Fruit fly (Drosophila melanogaster): ENCODE results near the gene Obp83cd.

The Obp83cd gene

DNA sequence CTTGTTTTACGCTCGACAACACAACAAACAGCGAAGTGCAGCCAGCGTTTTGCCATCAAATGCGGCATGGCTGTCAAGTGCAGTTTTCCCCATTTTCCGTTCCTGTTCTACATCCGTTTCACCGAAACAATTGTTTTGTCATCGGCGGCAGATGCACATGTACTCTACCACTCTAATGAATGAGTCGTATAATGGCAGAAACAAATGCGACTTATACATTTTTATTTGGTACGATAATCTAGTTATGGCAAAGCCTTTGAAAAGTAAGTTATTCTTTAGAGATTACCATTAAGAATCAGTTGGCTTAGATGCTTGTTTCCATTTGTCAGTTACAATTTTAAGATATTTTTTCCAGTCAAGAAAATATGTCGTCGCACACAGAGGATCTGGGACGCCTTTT, 14.4 kb downstream of the Obp83cd start, which contains the start of gene Vha14-2:
Gene Vha14-2 (plus strand): TSS at position 301 of the 400 bp plus-strand sequence.
- no peak for TF ChIP-seq CG17806 (tag; optimal IDR thresholded peaks at IDR 0.05)
- no peak for TF ChIP-seq D1 (tag; optimal IDR thresholded peaks at IDR 0.05)
- no peak for TF ChIP-seq CG10348 (GFP tag; IDR thresholded peaks at IDR 0.05)
- no peak for TF ChIP-seq CG14655 (GFP tag; optimal IDR thresholded peaks at IDR 0.05)

DNA sequence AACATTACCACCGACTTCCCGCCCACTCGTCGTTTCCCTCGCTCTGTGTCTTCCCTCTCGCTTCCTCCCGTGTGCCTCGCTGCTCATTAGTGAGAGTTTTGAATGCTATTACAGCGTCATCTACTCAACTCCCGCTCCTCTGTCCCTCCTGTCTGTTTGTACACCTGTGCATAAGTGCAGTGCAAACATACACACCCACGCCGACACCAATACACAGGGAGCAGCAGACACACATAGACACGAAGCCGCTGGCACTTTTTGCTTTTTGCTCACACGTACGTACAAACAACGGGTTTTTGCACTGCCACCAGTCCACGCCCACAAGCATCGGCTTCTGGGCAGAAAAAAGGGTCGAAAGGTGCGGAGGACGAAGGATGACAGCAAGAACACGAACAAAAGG, 33.8 kb downstream of the Obp83cd start:
- TF ChIP-seq CG4496 (GFP tag; IDR thresholded peaks at IDR 0.05) (peak; percentile 25; the same call in 1 of the 3 replicates), CG17806 (tag; optimal IDR thresholded peaks at IDR 0.05) (no peak), CG34367 (tag; optimal IDR thresholded peaks at IDR 0.05) (no peak), D1 (tag; optimal IDR thresholded peaks at IDR 0.05) (no peak), CG13204 (GFP tag; optimal IDR thresholded peaks at IDR 0.05) (peak; percentile 62), gl (tag; optimal IDR thresholded peaks at IDR 0.05) (no peak)

DNA sequence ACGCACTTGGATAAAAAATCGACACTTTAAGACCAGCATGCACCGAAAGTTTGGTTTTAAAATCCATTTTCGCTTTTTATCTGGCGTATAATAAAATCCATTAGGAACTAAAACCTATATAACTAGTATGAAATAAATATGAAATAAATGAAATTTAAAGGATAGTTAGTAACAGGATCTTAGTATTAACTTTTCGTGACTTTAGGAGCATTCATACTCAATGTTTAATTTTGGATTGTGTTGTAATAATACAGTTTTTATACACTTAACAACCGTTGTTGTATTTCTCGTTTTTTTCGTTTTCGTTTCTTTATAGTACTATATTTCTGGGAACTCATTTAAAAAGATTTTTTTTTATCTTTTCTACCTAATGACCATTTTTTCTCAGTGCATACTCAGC, 41.2 kb downstream of the Obp83cd start:
- TF ChIP-seq CG8301 (tag; optimal IDR thresholded peaks at IDR 0.05) (peak; percentile 12), D1 (tag; optimal IDR thresholded peaks at IDR 0.05) (no peak), CG8159 (tag; optimal IDR thresholded peaks at IDR 0.05) (peak; percentile 7), CG14655 (GFP tag; optimal IDR thresholded peaks at IDR 0.05) (peak; percentile 64), CG17806 (tag; optimal IDR thresholded peaks at IDR 0.05) (no peak), CG34367 (tag; optimal IDR thresholded peaks at IDR 0.05) (no peak), fd96Ca (GFP tag; IDR thresholded peaks at IDR 0.05) (no peak), CG9948 (tag; optimal IDR thresholded peaks at IDR 0.05) (peak; percentile 9), Pif1B (GFP tag; optimal IDR thresholded peaks at IDR 0.05) (no peak), CG13204 (GFP tag; optimal IDR thresholded peaks at IDR 0.05) (no peak)

DNA sequence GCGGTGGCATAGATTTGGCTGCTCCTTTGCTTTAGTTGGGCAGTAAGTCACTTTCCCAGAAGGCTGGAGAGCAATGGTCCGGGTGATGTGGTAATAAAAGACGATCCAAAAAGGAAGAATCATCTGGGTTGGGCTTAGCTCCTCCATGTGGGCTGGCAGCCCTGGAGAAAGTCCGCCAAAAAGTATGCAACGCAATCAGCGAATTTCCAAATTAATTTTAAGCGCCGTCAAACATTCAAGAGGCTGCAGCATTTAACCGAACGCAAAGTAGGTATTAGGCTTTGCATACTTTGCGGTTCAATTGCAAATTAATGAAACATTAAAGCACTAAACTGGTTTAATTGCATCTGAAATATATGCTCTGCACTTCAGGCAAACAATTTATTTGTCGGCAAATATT, 41.7 kb downstream of the Obp83cd start:
- TF ChIP-seq fd96Ca (GFP tag; IDR thresholded peaks at IDR 0.05) (no peak), D1 (tag; optimal IDR thresholded peaks at IDR 0.05) (no peak), CG12605 (GFP tag; IDR thresholded peaks at IDR 0.05) (no peak), EcR (GFP tag; optimal IDR thresholded peaks at IDR 0.05) (no peak), CG17806 (tag; optimal IDR thresholded peaks at IDR 0.05) (no peak), CG4496 (GFP tag; IDR thresholded peaks at IDR 0.05) (no peak), CG8301 (tag; optimal IDR thresholded peaks at IDR 0.05) (no peak), CG9948 (tag; optimal IDR thresholded peaks at IDR 0.05) (no peak), rn (GFP tag; IDR thresholded peaks at IDR 0.05) (no peak)

DNA sequence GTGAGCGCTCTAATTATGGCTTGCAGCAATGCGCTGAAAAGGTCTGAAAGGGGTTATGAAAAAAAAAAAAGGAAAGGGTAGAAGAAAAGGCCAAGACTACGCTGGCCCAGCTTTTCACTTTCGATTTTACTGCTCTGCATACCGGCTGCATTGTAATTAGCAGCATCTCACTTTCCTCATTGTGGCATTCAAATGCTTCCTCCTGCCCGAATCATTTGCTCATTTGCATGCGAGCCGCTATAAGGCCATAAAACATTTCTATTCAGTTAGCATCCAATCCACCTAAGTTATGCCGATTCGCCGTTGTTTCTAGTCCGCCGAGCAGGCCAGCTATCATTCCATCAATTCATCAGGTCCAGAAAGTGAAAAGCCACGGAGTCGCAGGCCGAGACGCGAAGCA, 45.6 kb downstream of the Obp83cd start:
- TF ChIP-seq Pif1A (GFP tag; optimal IDR thresholded peaks at IDR 0.05), result no peak
- TF ChIP-seq Ets98B (GFP tag; IDR thresholded peaks at IDR 0.05), result no peak
- TF ChIP-seq gl (tag; optimal IDR thresholded peaks at IDR 0.05), result no peak
- TF ChIP-seq CG14655 (GFP tag; optimal IDR thresholded peaks at IDR 0.05), result no peak
- no peak for TF ChIP-seq Pif1B (GFP tag; optimal IDR thresholded peaks at IDR 0.05)
- TF ChIP-seq CG9948 (tag; optimal IDR thresholded peaks at IDR 0.05), result no peak
- no peak for TF ChIP-seq fd96Ca (GFP tag; IDR thresholded peaks at IDR 0.05)
- no peak for TF ChIP-seq CG12605 (GFP tag; IDR thresholded peaks at IDR 0.05)

DNA sequence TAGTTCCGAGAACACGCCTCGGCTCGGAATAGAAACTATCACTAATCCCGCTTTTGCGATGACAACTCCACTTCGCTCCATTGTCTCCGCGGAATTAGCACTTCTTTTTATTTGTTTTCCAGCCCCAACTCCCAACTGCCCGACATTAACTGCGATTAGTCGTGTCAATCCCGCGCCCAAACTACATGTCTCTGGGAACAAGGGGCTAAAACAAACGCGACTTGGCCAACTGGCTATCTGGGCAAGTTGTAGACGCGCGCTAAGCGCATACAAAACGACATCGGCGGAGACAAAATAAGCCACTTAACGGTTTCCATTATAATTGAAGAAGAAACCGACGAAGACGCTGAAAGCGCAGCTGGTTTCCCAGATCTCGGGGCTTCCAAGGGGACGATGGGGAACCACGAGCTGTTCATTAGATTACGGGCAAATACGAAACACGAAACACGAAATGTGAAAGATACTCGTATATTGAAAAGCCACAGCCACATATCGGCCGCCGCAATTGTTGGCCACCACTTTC, 46.9 kb downstream of the Obp83cd start:
- TF ChIP-seq CG8159 (tag; optimal IDR thresholded peaks at IDR 0.05) (no peak), Snoo (tag; optimal IDR thresholded peaks at IDR 0.05) (no peak), EcR (GFP tag; optimal IDR thresholded peaks at IDR 0.05) (no peak), CG32121 (GFP tag; IDR thresholded peaks at IDR 0.05) (0 out of 2 replicates have a peak, but pooled peaks have one; percentile 8), Pif1B (GFP tag; optimal IDR thresholded peaks at IDR 0.05) (no peak), fd96Ca (GFP tag; IDR thresholded peaks at IDR 0.05) (no peak), CG4496 (GFP tag; IDR thresholded peaks at IDR 0.05) (no peak), CG34367 (tag; optimal IDR thresholded peaks at IDR 0.05) (no peak)

DNA sequence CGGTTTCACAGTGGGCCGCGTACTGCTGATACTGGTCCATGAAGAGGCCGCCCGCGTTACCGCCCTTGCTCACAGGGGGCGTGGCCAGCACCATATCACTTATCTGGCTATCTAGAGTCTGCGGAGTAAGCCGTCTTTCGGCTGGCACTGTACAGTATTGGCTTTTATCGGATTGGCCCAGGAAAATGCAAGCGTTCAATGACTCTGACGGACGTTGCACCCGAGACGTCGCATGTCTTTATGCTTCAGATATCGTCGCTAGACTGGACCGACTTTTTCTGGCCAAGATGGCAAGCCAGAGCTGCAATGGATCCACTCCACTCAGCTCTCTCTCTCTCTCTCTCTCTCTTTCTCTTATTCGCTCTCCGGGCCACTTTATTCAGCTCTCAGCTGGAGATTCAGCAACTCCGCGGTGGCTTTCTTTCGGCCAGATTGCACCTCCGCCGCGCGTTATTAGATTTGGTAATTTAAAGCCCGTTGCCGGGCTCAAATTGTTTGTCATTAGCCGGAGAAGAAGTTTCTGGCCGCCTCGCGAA, 49.1 kb downstream of the Obp83cd start, which contains the start of gene CG31559:
Gene CG31559 (minus strand): TSS at position 273 of the 536 bp plus-strand sequence.
- no peak for TF ChIP-seq Snoo (tag; optimal IDR thresholded peaks at IDR 0.05)
- TF ChIP-seq CG32121 (GFP tag; IDR thresholded peaks at IDR 0.05), result peak; percentile 32; the same call in 1 of the 2 replicates
- TF ChIP-seq D1 (tag; optimal IDR thresholded peaks at IDR 0.05), result no peak
- TF ChIP-seq CG12605 (GFP tag; IDR thresholded peaks at IDR 0.05), result no peak
- no peak; the same call in 1 of the 2 replicates for TF ChIP-seq Ets98B (GFP tag; IDR thresholded peaks at IDR 0.05)
- TF ChIP-seq CG8159 (tag; optimal IDR thresholded peaks at IDR 0.05), result peak; percentile 25
- no peak for TF ChIP-seq CG34367 (tag; optimal IDR thresholded peaks at IDR 0.05)
- TF ChIP-seq CG4496 (GFP tag; IDR thresholded peaks at IDR 0.05), result 0 out of 3 replicates have a peak, but pooled peaks have one; percentile 17
- no peak for TF ChIP-seq rn (GFP tag; IDR thresholded peaks at IDR 0.05)
- TF ChIP-seq EcR (GFP tag; optimal IDR thresholded peaks at IDR 0.05), result peak; percentile 86
- no peak for TF ChIP-seq gl (tag; optimal IDR thresholded peaks at IDR 0.05)
- no peak for TF ChIP-seq CG14655 (GFP tag; optimal IDR thresholded peaks at IDR 0.05)
- TF ChIP-seq CG13204 (GFP tag; optimal IDR thresholded peaks at IDR 0.05), result peak; percentile 21
- TF ChIP-seq CG8301 (tag; optimal IDR thresholded peaks at IDR 0.05), result no peak
